Fruit fly (Drosophila melanogaster): ENCODE data around the gene Doc2.

dm6 chr3L:9051830-9052259 lies 32.8 kb upstream of the Doc2 start:
- TF ChIP-seq ttk (optimal IDR thresholded peaks at IDR 0.05) (no peak), Myc (optimal IDR thresholded peaks at IDR 0.05) (no peak), insv (optimal IDR thresholded peaks at IDR 0.05) (no peak)
